Worm (Caenorhabditis elegans): ENCODE data around the gene ttbk-2.2.
A peak's percentile ranks its signal among the peaks of the same experiment; 100 is the strongest.

ttbk-2.2 gene

DNA sequence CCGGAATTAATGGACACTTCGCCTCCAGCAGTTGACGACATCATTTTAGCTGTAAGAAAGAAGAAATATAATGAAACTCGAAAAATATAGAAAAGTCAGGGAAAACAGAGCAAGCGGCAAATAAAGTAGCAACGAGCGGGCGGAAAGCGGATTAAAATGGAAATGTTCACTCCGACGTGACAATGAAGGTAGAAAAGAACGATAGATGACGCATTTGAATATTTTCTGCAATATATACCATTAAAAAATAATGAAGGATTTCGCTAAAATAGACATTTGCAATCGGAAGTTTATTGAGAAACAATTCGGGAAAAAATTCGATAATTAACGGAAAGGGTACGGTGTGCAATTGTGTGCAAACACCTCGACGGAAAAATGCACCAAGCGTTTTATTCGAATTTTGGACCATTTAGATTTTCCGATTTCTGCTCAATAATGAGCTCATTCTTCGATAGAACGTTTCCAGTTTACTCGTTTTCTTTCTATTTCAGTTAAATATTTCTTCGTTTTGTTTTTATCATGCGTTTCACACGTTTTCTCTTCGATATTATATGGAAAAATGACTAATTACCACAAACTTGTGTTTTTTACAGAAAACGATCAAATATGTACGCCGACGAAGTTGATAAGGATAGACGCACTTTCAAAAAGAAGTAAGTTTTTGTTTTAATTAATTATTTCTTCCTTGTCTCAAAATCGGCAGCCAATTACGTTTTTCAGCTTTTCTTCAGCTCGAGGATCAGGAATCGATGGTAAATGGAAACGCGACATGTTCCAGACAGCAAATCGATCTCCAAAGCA lies 24.4 kb upstream of the ttbk-2.2 start, which contains the start of the genes snpn-1 and C02B10.4 (continued):
- no peak for TF ChIP-seq egl-13 (tag; optimal IDR thresholded peaks at IDR 0.05)
- peak; percentile 50 for TF ChIP-seq dsc-1 (tag; optimal IDR thresholded peaks at IDR 0.05)
- peak; percentile 36 for TF ChIP-seq unc-130 (tag; optimal IDR thresholded peaks at IDR 0.05)
- TF ChIP-seq hlh-4 (tag; optimal IDR thresholded peaks at IDR 0.05), result no peak
- TF ChIP-seq lin-13 (GFP tag; optimal IDR thresholded peaks at IDR 0.05), result peak; percentile 23
- TF ChIP-seq unc-86 (tag; optimal IDR thresholded peaks at IDR 0.05), result peak; percentile 21
- TF ChIP-seq ceh-63 (GFP tag; optimal IDR thresholded peaks at IDR 0.05), result no peak
- peak; percentile 62 for TF ChIP-seq mep-1 (tag; optimal IDR thresholded peaks at IDR 0.05)
- TF ChIP-seq grh-1 (GFP tag; IDR thresholded peaks at IDR 0.05), result no peak
- peak; percentile 59 for TF ChIP-seq C16A3.4 (tag; optimal IDR thresholded peaks at IDR 0.05)
- no peak for TF ChIP-seq vab-15 (tag; optimal IDR thresholded peaks at IDR 0.05)
- TF ChIP-seq alr-1 (tag; optimal IDR thresholded peaks at IDR 0.05; ENCODE audit: borderline replicate concordance), result no peak
- TF ChIP-seq irx-1 (tag; optimal IDR thresholded peaks at IDR 0.05), result peak; percentile 48
- TF ChIP-seq zag-1 (tag; optimal IDR thresholded peaks at IDR 0.05), result no peak
- TF ChIP-seq tbx-2 (tag; optimal IDR thresholded peaks at IDR 0.05), result peak; percentile 56
- TF ChIP-seq ceh-82 (tag; optimal IDR thresholded peaks at IDR 0.05), result peak; percentile 25 to 68 (median 51)
- peak; percentile 23 for TF ChIP-seq blmp-1 (tag; optimal IDR thresholded peaks at IDR 0.05)

DNA sequence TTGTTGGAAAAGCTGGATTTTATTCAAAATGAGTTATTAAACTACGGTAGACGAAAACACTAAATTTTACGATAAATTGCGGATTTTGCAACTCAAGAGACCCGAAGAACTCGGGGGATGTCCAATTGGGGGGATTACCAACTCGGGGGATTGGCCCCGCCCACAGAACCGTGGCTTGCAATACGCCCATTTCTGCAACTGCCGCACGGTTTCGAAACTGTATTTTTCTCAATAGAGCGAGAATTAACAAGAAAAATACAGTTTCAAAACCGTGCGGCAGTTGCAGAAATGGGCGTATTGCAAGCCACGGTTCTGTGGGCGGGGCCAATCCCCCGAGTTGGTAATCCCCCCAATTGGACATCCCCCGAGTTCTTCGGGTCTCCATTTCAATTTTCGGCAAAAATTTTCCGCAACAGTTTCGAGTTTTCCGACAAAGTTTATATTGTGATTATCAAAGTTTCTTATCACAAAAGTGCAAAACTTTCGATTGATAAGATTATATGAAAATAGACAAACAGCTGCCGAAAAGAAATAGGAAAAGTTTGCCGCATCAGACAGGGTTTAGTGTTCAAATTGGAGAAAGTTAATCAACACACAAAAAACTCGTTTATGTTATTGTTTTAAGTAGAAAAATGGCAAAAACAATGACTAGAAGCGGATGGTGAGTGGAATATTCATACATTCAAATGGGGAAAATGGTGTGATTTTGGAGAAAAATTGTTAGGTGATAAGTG lies 23.2 kb upstream of the ttbk-2.2 start:
- peak in 1 of 2 experiments; percentile 20 for TF ChIP-seq efl-1 (optimal IDR thresholded peaks at IDR 0.05)
- peak in 1 of 2 experiments; percentile 89 for TF ChIP-seq efl-1 (GFP tag; optimal IDR thresholded peaks at IDR 0.05 in 1 of 2)
- TF ChIP-seq snu-23 (GFP tag; optimal IDR thresholded peaks at IDR 0.05), result peak; percentile 38
- TF ChIP-seq elt-2 (tag; optimal IDR thresholded peaks at IDR 0.05), result peak; percentile 68
- peak; percentile 45 for TF ChIP-seq swsn-7 (tag; optimal IDR thresholded peaks at IDR 0.05)
- TF ChIP-seq tbx-2 (tag; optimal IDR thresholded peaks at IDR 0.05), result peak; percentile 25
- TF ChIP-seq nhr-19 (GFP tag; conservative IDR thresholded peaks at IDR 0.05), result peak; percentile 53
- peak; percentile 13 for TF ChIP-seq jun-1 (tag; optimal IDR thresholded peaks at IDR 0.05)
- peak; percentile 7 for TF ChIP-seq lir-3 (tag; optimal IDR thresholded peaks at IDR 0.05; ENCODE audit: poor library complexity)
- TF ChIP-seq xbp-1 (tag; optimal IDR thresholded peaks at IDR 0.05), result peak; percentile 14
- peak; percentile 36 for TF ChIP-seq nhr-71 (tag; optimal IDR thresholded peaks at IDR 0.05)
- peak; percentile 29 for TF ChIP-seq nhr-20 (tag; optimal IDR thresholded peaks at IDR 0.05)
- TF ChIP-seq blmp-1 (tag; optimal IDR thresholded peaks at IDR 0.05), result peak; percentile 63
- peak in 2 of 3 experiments; percentile 13 to 29 for TF ChIP-seq dpl-1 (GFP tag; optimal IDR thresholded peaks at IDR 0.05)
- TF ChIP-seq nhr-85 (tag), result peak; percentile 54
- TF ChIP-seq mab-9 (GFP tag; IDR thresholded peaks at IDR 0.05), result 0 out of 2 replicates have a peak, but pooled peaks have one; percentile 20
- peak; percentile 66 to 96 for TF ChIP-seq lsy-2 (tag; optimal IDR thresholded peaks at IDR 0.05)
- peak in 1 of 2 experiments; percentile 19 for TF ChIP-seq lin-35 (GFP tag; optimal IDR thresholded peaks at IDR 0.05)
- TF ChIP-seq isw-1 (GFP tag; IDR thresholded peaks at IDR 0.05), result peak; percentile 28
- peak; percentile 60 for TF ChIP-seq nhr-90 (tag; optimal IDR thresholded peaks at IDR 0.05; ENCODE audit: poor library complexity)
- peak in 1 of 6 experiments; percentile 52 for TF ChIP-seq elt-3 (tag; optimal IDR thresholded peaks at IDR 0.05)
- TF ChIP-seq C16A3.4 (tag; optimal IDR thresholded peaks at IDR 0.05), result peak; percentile 23
- TF ChIP-seq grh-1 (GFP tag; IDR thresholded peaks at IDR 0.05), result peak; percentile 36; the same call in 1 of the 2 replicates
- peak; percentile 15 for TF ChIP-seq lin-14 (GFP tag; optimal IDR thresholded peaks at IDR 0.05)
- TF ChIP-seq nhr-47 (tag; optimal IDR thresholded peaks at IDR 0.05), result peak; percentile 47
- TF ChIP-seq F16B12.6 (tag; optimal IDR thresholded peaks at IDR 0.05), result peak; percentile 72

All from whole organism, L1 larva.